Fruit fly (Drosophila melanogaster) whole organism, embryonic: Measurements from ENCODE around the gene CG10185.
A peak's percentile ranks its signal among the peaks of the same experiment; 100 is the strongest.

ENCODE experiments used
- BtbVII ChIP-seq: fragments of 200-800 bp; sonication (Bioruptor generic); optimal IDR thresholded peaks from 3 replicates; lab custom pipeline; 2017; ENCODE audit warnings: missing biosample characterization, mild to moderate bottlenecking, missing genetic modification characterization
- CG10431 ChIP-seq: fragments of 200-800 bp; sonication (Bioruptor generic); optimal IDR thresholded peaks from 3 replicates; lab custom pipeline; 2018; ENCODE audit warnings: missing biosample characterization, mild to moderate bottlenecking, missing genetic modification characterization
- CG12219 ChIP-seq: fragments of 200-800 bp; sonication (Bioruptor generic); optimal IDR thresholded peaks from 3 replicates; lab custom pipeline; 2018; ENCODE audit warnings: missing biosample characterization, mild to moderate bottlenecking, missing genetic modification characterization
- CG12744 ChIP-seq: fragments of 200-800 bp; sonication (Bioruptor generic); optimal IDR thresholded peaks from 2 replicates; lab custom pipeline; 2016; ENCODE audit warnings: missing biosample characterization, missing genetic modification characterization
- CG14710 ChIP-seq: fragments of 200-800 bp; sonication (Bioruptor generic); optimal IDR thresholded peaks from 3 replicates; lab custom pipeline; 2019; ENCODE audit warnings: missing biosample characterization, mild to moderate bottlenecking, missing genetic modification characterization, moderate library complexity
- CG1603 ChIP-seq: fragments of 200-800 bp; sonication (Bioruptor generic); optimal IDR thresholded peaks from 2 replicates; lab custom pipeline; 2019; ENCODE audit warnings: missing biosample characterization, mild to moderate bottlenecking, missing genetic modification characterization, moderate library complexity
- CG1792 ChIP-seq: fragments of 200-800 bp; sonication (Bioruptor generic); optimal IDR thresholded peaks from 2 replicates; lab custom pipeline; 2016; ENCODE audit warnings: missing biosample characterization, missing genetic modification characterization
- CG18011 ChIP-seq: fragments of 200-800 bp; sonication (Bioruptor generic); optimal IDR thresholded peaks from 2 replicates; lab custom pipeline; 2017; ENCODE audit warnings: missing biosample characterization, missing genetic modification characterization, mild to moderate bottlenecking, moderate library complexity, missing genotype
- CG2120 ChIP-seq: fragments of 200-800 bp; sonication (Bioruptor generic); optimal IDR thresholded peaks from 3 replicates; lab custom pipeline; 2016; ENCODE audit warnings: missing biosample characterization, missing genetic modification characterization
- CG2199 ChIP-seq: fragments of 200-800 bp; sonication (Bioruptor generic); IDR thresholded peaks from 3 replicates; pipeline ENCODE4 v1.3.6; 2022; ENCODE audit warnings: missing biosample characterization, missing genetic modification characterization
- CG2202 ChIP-seq: fragments of 200-800 bp; sonication (Bioruptor generic); optimal IDR thresholded peaks from 2 replicates; lab custom pipeline; 2018; ENCODE audit warnings: missing biosample characterization, mild to moderate bottlenecking, missing genetic modification characterization
- CG30431 ChIP-seq: fragments of 200-800 bp; sonication (Bioruptor generic); optimal IDR thresholded peaks from 2 replicates; lab custom pipeline; 2017; ENCODE audit warnings: missing biosample characterization, missing genetic modification characterization
- CG3281 ChIP-seq: fragments of 200-800 bp; sonication (Bioruptor generic); optimal IDR thresholded peaks from 3 replicates; lab custom pipeline; 2017; ENCODE audit warnings: missing biosample characterization, mild to moderate bottlenecking, missing genetic modification characterization
- CG33557 ChIP-seq: fragments of 200-800 bp; sonication (Bioruptor generic); optimal IDR thresholded peaks from 2 replicates; lab custom pipeline; 2019; ENCODE audit warnings: missing biosample characterization, mild to moderate bottlenecking, missing genetic modification characterization, moderate library complexity
- CG34224 ChIP-seq: fragments of 200-800 bp; sonication (Bioruptor generic); IDR thresholded peaks from 3 replicates; pipeline ENCODE4 v1.3.6; 2022; ENCODE audit warnings: missing biosample characterization, missing genetic modification characterization; ENCODE audit not compliant: partially characterized antibody
- CG6813 ChIP-seq: fragments of 200-800 bp; sonication (Bioruptor generic); optimal IDR thresholded peaks from 2 replicates; lab custom pipeline; 2017; ENCODE audit warnings: missing biosample characterization, missing genetic modification characterization, mild to moderate bottlenecking, moderate library complexity, missing genetic modification reagents
- CG6854 ChIP-seq: fragments of 200-800 bp; sonication (Bioruptor generic); optimal IDR thresholded peaks from 3 replicates; lab custom pipeline; 2017; ENCODE audit warnings: missing biosample characterization, mild to moderate bottlenecking, missing genetic modification characterization
- CG7987 ChIP-seq: fragments of 200-800 bp; sonication (Bioruptor generic); optimal IDR thresholded peaks from 2 replicates; lab custom pipeline; 2018; ENCODE audit warnings: missing biosample characterization, mild to moderate bottlenecking, missing genetic modification characterization, moderate library complexity
- CG8388 ChIP-seq: fragments of 200-800 bp; sonication (Bioruptor generic); optimal IDR thresholded peaks from 2 replicates; lab custom pipeline; 2019; ENCODE audit warnings: missing biosample characterization, mild to moderate bottlenecking, missing genetic modification characterization, moderate library complexity
- Ets65A ChIP-seq: fragments of 200-800 bp; sonication (Bioruptor generic); peaks from one replicate; lab custom pipeline; 2016; ENCODE audit warnings: missing biosample characterization, missing genetic modification characterization
- HLH4C ChIP-seq: fragments of 200-800 bp; sonication (Bioruptor generic); IDR thresholded peaks from 3 replicates; pipeline ENCODE4 v1.3.6; 2022; ENCODE audit warnings: missing biosample characterization, missing genetic modification characterization; ENCODE audit not compliant: partially characterized antibody
- Hr78 ChIP-seq, 2 experiments: fragments of 200-800 bp in 1 of 2; fragments of >200 bp in 1 of 2; sonication (Bioruptor generic) in 1 of 2; optimal IDR thresholded peaks; 2 replicates each; lab custom pipeline; 2017 to 2019; ENCODE audit warnings: missing biosample characterization in 2 of 2, missing genetic modification characterization in 2 of 2, mild to moderate bottlenecking in 1 of 2, moderate library complexity in 1 of 2
- Jarid2 ChIP-seq: fragments of 200-800 bp; sonication (Bioruptor generic); optimal IDR thresholded peaks from 3 replicates; lab custom pipeline; 2017; ENCODE audit warnings: mild to moderate bottlenecking, missing biosample characterization, missing genetic modification reagents, missing genetic modification characterization
- MESR4 ChIP-seq: fragments of 200-800 bp; sonication (Bioruptor generic); optimal IDR thresholded peaks from 2 replicates; lab custom pipeline; 2018; ENCODE audit warnings: missing biosample characterization, mild to moderate bottlenecking, missing genetic modification characterization, moderate library complexity
- MTF-1 ChIP-seq: fragments of 200-800 bp; sonication (Bioruptor generic); optimal IDR thresholded peaks from 2 replicates; lab custom pipeline; 2018; ENCODE audit warnings: missing biosample characterization, mild to moderate bottlenecking, missing genetic modification characterization, borderline replicate concordance
- Oaz ChIP-seq: fragments of 200-800 bp; sonication (Bioruptor generic); IDR thresholded peaks from 2 replicates; pipeline ENCODE4 v1.3.6; 2022; ENCODE audit warnings: missing biosample characterization, missing genetic modification characterization
- Sox102F ChIP-seq: fragments of 200-800 bp; sonication (Bioruptor generic); optimal IDR thresholded peaks from 2 replicates; lab custom pipeline; 2018; ENCODE audit warnings: missing biosample characterization, mild to moderate bottlenecking, missing genetic modification characterization, moderate library complexity
- Vsx1 ChIP-seq: fragments of 200-800 bp; sonication (Bioruptor generic); optimal IDR thresholded peaks from 2 replicates; lab custom pipeline; 2017; ENCODE audit warnings: missing biosample characterization, mild to moderate bottlenecking, missing genetic modification characterization, missing genetic modification reagents
- ase ChIP-seq: fragments of 200-800 bp; sonication (Bioruptor generic); IDR thresholded peaks from 3 replicates; pipeline ENCODE4 v1.3.6; 2022; ENCODE audit warnings: missing biosample characterization, missing genetic modification characterization
- ash1 ChIP-seq: fragments of 200-800 bp; sonication (Bioruptor generic); optimal IDR thresholded peaks from 2 replicates; lab custom pipeline; 2018; ENCODE audit warnings: missing biosample characterization, mild to moderate bottlenecking, missing genetic modification characterization
- bbx ChIP-seq: fragments of 200-800 bp; sonication (Bioruptor generic); IDR thresholded peaks from 2 replicates; pipeline ENCODE4 v1.3.6; 2022; ENCODE audit warnings: missing biosample characterization, missing genetic modification characterization; ENCODE audit not compliant: partially characterized antibody
- ci ChIP-seq: fragments of 200-800 bp; sonication (Bioruptor generic); IDR thresholded peaks from 3 replicates; pipeline ENCODE4 v1.3.6; 2022; ENCODE audit warnings: missing biosample characterization, missing genetic modification characterization
- dmrt11E ChIP-seq: fragments of 200-800 bp; sonication (Bioruptor generic); optimal IDR thresholded peaks from 3 replicates; lab custom pipeline; 2018; ENCODE audit warnings: missing biosample characterization, mild to moderate bottlenecking, missing genetic modification characterization, moderate library complexity
- fd96Cb ChIP-seq: fragments of 200-800 bp; sonication (Bioruptor generic); optimal IDR thresholded peaks from 2 replicates; lab custom pipeline; 2018; ENCODE audit warnings: missing biosample characterization, mild to moderate bottlenecking, missing genetic modification characterization, moderate library complexity
- gcm ChIP-seq: fragments of 200-800 bp; sonication (Bioruptor generic); optimal IDR thresholded peaks from 2 replicates; lab custom pipeline; 2019; ENCODE audit warnings: missing biosample characterization, mild to moderate bottlenecking, missing genetic modification characterization, moderate library complexity
- inv ChIP-seq: fragments of 200-800 bp; sonication (Bioruptor generic); IDR thresholded peaks from 2 replicates; pipeline ENCODE4 v1.3.6; 2022; ENCODE audit warnings: missing biosample characterization, missing genetic modification characterization; ENCODE audit not compliant: partially characterized antibody
- klu ChIP-seq: fragments of 200-800 bp; sonication (Bioruptor generic); IDR thresholded peaks from 2 replicates; pipeline ENCODE4 v1.3.6; 2022; ENCODE audit warnings: missing biosample characterization, missing genetic modification characterization
- lmd ChIP-seq: fragments of 200-800 bp; sonication (Bioruptor generic); IDR thresholded peaks from 2 replicates; pipeline ENCODE4 v1.3.6; 2022; ENCODE audit warnings: missing biosample characterization, missing genetic modification characterization
- lola ChIP-seq, 3 experiments: fragments of >200 bp in 2 of 3; fragments of 200-800 bp in 1 of 3; sonication (Bioruptor generic) in 1 of 3; optimal IDR thresholded peaks; 2 replicates each; lab custom pipeline; 2017 to 2019; ENCODE audit warnings: missing biosample characterization in 3 of 3, missing genetic modification characterization in 3 of 3, mild to moderate bottlenecking in 1 of 3, moderate library complexity in 1 of 3
- mirr ChIP-seq: fragments of 200-800 bp; sonication (Bioruptor generic); optimal IDR thresholded peaks from 3 replicates; lab custom pipeline; 2018; ENCODE audit warnings: missing biosample characterization, mild to moderate bottlenecking, missing genetic modification characterization
- nom ChIP-seq: fragments of 200-800 bp; sonication (Bioruptor generic); optimal IDR thresholded peaks from 2 replicates; lab custom pipeline; 2017; ENCODE audit warnings: missing biosample characterization, missing genetic modification characterization, mild to moderate bottlenecking, moderate library complexity, missing genetic modification reagents
- pb ChIP-seq: fragments of 200-800 bp; sonication (Bioruptor generic); optimal IDR thresholded peaks from 3 replicates; lab custom pipeline; 2016; ENCODE audit warnings: missing biosample characterization, missing genetic modification characterization
- peb ChIP-seq: fragments of 200-800 bp; sonication (Bioruptor generic); IDR thresholded peaks from 2 replicates; pipeline ENCODE4 v1.3.6; 2022; ENCODE audit warnings: missing biosample characterization, missing genetic modification characterization
- pita ChIP-seq: fragments of 200-800 bp; sonication (Bioruptor generic); optimal IDR thresholded peaks from 2 replicates; lab custom pipeline; 2017; ENCODE audit warnings: missing biosample characterization, mild to moderate bottlenecking, missing genetic modification characterization
- sisA ChIP-seq: fragments of 200-800 bp; sonication (Bioruptor generic); IDR thresholded peaks from 2 replicates; pipeline ENCODE4 v1.3.6; 2022; ENCODE audit warnings: missing biosample characterization, missing genetic modification characterization
- sr ChIP-seq: fragments of 200-800 bp; sonication (Bioruptor generic); IDR thresholded peaks from 3 replicates; pipeline ENCODE4 v1.3.6; 2022; ENCODE audit warnings: missing biosample characterization, missing genetic modification characterization
- tap ChIP-seq: fragments of 200-800 bp; optimal IDR thresholded peaks from 3 replicates; lab custom pipeline; 2019; ENCODE audit warnings: missing biosample characterization, mild to moderate bottlenecking, missing genetic modification characterization, moderate library complexity
- trem ChIP-seq: fragments of 200-800 bp; optimal IDR thresholded peaks from 3 replicates; lab custom pipeline; 2019; ENCODE audit warnings: missing biosample characterization, mild to moderate bottlenecking, missing genetic modification characterization, moderate library complexity
- zf30C ChIP-seq: fragments of 200-800 bp; sonication (Bioruptor generic); optimal IDR thresholded peaks from 3 replicates; lab custom pipeline; 2018; ENCODE audit warnings: missing biosample characterization, mild to moderate bottlenecking, missing genetic modification characterization

Gene CG10185

DNA sequence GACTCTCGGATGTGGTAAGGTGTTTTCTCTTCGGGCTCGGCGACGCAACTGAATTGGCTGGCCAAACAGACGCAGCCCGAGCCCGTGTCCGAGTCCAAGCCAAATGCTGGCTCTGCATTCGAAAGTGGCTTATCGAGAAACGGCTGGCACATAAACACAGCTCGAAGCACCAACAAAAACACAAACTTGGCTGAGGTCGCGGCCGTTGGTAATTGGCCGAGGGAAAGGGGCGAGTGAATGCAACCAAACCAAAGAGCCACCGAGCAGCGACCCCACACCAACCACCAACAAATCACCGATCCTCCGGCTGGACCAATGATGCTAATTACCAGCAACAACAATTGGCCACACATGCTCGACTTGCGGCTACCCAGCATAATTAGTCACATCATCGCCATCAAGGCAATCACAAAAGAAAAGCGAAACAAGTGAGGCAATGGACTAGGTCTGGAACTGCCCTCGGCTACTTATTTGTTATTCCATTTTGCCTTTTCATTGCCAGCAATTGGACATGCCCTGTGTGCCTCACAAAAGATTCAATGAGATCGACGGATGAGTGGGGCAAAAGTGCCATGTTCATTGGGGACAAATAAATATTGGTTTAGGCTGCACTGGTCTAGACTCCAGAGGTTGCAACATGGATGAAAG, 13.7 kb upstream of the CG10185 start, which contains the start of gene CG32855 (continued):
- TF ChIP-seq CG34224 (GFP tag; lab: Robert Waterston, UW): no peak
- no peak for TF ChIP-seq sisA (GFP tag; lab: Robert Waterston, UW)
- TF ChIP-seq MESR4: no peak
- no peak for TF ChIP-seq CG12744 (GFP tag; lab: Kevin White, UChicago)
- TF ChIP-seq bbx: no peak
- TF ChIP-seq Ets65A (GFP tag; lab: Kevin White, UChicago): peak; percentile 6
- TF ChIP-seq Hr78 (GFP tag; optimal IDR thresholded peaks at IDR 0.05; lab: Kevin White, UChicago): peak in 1 of 2 experiments; percentile 71
- TF ChIP-seq tap: no peak
- TF ChIP-seq CG30431 (GFP tag; lab: Kevin White, UChicago): no peak
- TF ChIP-seq CG2202 (tag; lab: Kevin White, UChicago): no peak
- TF ChIP-seq CG2120 (GFP tag; lab: Kevin White, UChicago): no peak
- no peak for TF ChIP-seq trem
- TF ChIP-seq CG1792: no peak
- no peak for TF ChIP-seq pita
- no peak for TF ChIP-seq Jarid2 (GFP tag; lab: Kevin White, UChicago)
- no peak for TF ChIP-seq CG12219 (GFP tag; lab: Kevin White, UChicago)
- no peak for TF ChIP-seq inv (GFP tag; lab: Robert Waterston, UW)
- peak; percentile 49 for TF ChIP-seq Vsx1 (GFP tag; lab: Kevin White, UChicago)
- no peak for TF ChIP-seq lmd (GFP tag; lab: Robert Waterston, UW)
- no peak for TF ChIP-seq CG10431 (GFP tag; lab: Kevin White, UChicago)
- no peak for TF ChIP-seq CG6854 (GFP tag; lab: Kevin White, UChicago)
- no peak for TF ChIP-seq CG3281 (GFP tag; lab: Kevin White, UChicago)
- TF ChIP-seq CG33557 (GFP tag; lab: Kevin White, UChicago): peak; percentile 19
- TF ChIP-seq MTF-1 (GFP tag; lab: Kevin White, UChicago): no peak
- peak; percentile 55; the same call in 1 of the 3 replicates for TF ChIP-seq ci (GFP tag; lab: Robert Waterston, UW)
- peak; percentile 31 for TF ChIP-seq CG1603
- no peak for TF ChIP-seq BtbVII (GFP tag; lab: Kevin White, UChicago)
- TF ChIP-seq ase (GFP tag; lab: Robert Waterston, UW): no peak
- TF ChIP-seq peb (GFP tag; lab: Robert Waterston, UW): no peak
- TF ChIP-seq CG7987 (GFP tag; lab: Kevin White, UChicago): no peak
- no peak for TF ChIP-seq CG18011 (GFP tag; lab: Kevin White, UChicago)
- TF ChIP-seq nom (GFP tag; lab: Kevin White, UChicago): no peak
- TF ChIP-seq ash1 (GFP tag; lab: Kevin White, UChicago): no peak
- TF ChIP-seq Oaz (GFP tag; lab: Robert Waterston, UW): no peak
- TF ChIP-seq Sox102F (GFP tag; lab: Kevin White, UChicago): peak; percentile 32
- TF ChIP-seq dmrt11E (tag; lab: Kevin White, UChicago): peak; percentile 13
- no peak for TF ChIP-seq CG2199 (GFP tag; lab: Robert Waterston, UW)
- TF ChIP-seq CG8388 (GFP tag; lab: Kevin White, UChicago): no peak
- TF ChIP-seq sr (GFP tag; lab: Robert Waterston, UW): no peak
- TF ChIP-seq fd96Cb (tag; lab: Kevin White, UChicago): no peak
- TF ChIP-seq CG14710: no peak
- no peak for TF ChIP-seq klu (GFP tag; lab: Robert Waterston, UW)
- TF ChIP-seq lola (GFP tag; optimal IDR thresholded peaks at IDR 0.05; lab: Kevin White, UChicago): no peak
- no peak for TF ChIP-seq mirr
- TF ChIP-seq pb: no peak
- no peak for TF ChIP-seq zf30C (GFP tag; lab: Kevin White, UChicago)
- TF ChIP-seq HLH4C (GFP tag; lab: Robert Waterston, UW): no peak
- TF ChIP-seq CG6813 (GFP tag; lab: Kevin White, UChicago): no peak
- TF ChIP-seq gcm (GFP tag; lab: Kevin White, UChicago): no peak
